Fruit fly (Drosophila melanogaster): ENCODE data around the gene CG15534.

DNA sequence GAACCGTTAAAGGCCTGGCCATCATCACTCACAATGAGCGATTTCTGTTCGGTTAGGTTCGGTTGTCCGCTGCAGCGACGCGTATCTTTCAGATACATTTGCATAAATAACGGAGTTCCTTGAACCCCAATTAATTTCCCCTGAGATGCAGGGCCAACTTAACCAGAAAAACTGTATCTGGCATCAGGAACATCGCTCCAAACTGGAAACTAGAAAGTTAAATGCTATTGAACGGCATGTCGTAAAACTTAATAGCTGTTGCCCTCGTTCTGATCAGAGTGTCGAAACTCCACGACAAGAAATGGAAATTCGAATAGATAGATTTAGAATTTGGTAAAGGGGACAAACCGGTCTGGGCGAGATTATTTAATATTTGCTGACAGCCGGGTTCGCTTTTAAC lies 40.5 kb downstream of the CG15534 start:
- TF ChIP-seq ttk (optimal IDR thresholded peaks at IDR 0.05) (no peak), h (optimal IDR thresholded peaks at IDR 0.05) (no peak), psq (optimal IDR thresholded peaks at IDR 0.05) (no peak), Myc (optimal IDR thresholded peaks at IDR 0.05) (no peak), insv (optimal IDR thresholded peaks at IDR 0.05) (no peak), Sin3A (optimal IDR thresholded peaks at IDR 0.05) (no peak)

Data from Kc167 (cell line).